Fruit fly (Drosophila melanogaster): ENCODE data around the gene hb.

The hb gene

dm6 chr3R:8642376-8642966 is 55.2 kb downstream of the hb start (continued):
- TF ChIP-seq Drgx (GFP tag; IDR thresholded peaks at IDR 0.05) (no peak), gem (tag; optimal IDR thresholded peaks at IDR 0.05) (peak; percentile 6), ara (GFP tag; IDR thresholded peaks at IDR 0.05) (no peak), Ravus (GFP tag; IDR thresholded peaks at IDR 0.05) (no peak), CG12769 (tag; optimal IDR thresholded peaks at IDR 0.05) (no peak), CG14014 (GFP tag; IDR thresholded peaks at IDR 0.05) (no peak), E2f1 (GFP tag; IDR thresholded peaks at IDR 0.05) (no peak), MBD-R2 (GFP tag; IDR thresholded peaks at IDR 0.05) (no peak), ash1 (GFP tag; optimal IDR thresholded peaks at IDR 0.05) (no peak), vvl (GFP tag; IDR thresholded peaks at IDR 0.05) (0 out of 2 replicates have a peak, but pooled peaks have one; percentile 24), ATbp (GFP tag; optimal IDR thresholded peaks at IDR 0.05) (no peak), sens (GFP tag) (peak; percentile 62), Hr78 (GFP tag; optimal IDR thresholded peaks at IDR 0.05) (no peak), nerfin-2 (GFP tag; IDR thresholded peaks at IDR 0.05; ENCODE audit: partially characterized antibody) (peak; percentile 44; the same call in 1 of the 2 replicates), run (tag; optimal IDR thresholded peaks at IDR 0.05) (no peak), Med (GFP tag) (peak; percentile 32), stwl (tag; optimal IDR thresholded peaks at IDR 0.05) (no peak), CG4707 (GFP tag; optimal IDR thresholded peaks at IDR 0.05) (no peak), bab2 (GFP tag; optimal IDR thresholded peaks at IDR 0.05) (no peak), CG33557 (GFP tag; optimal IDR thresholded peaks at IDR 0.05) (no peak), Atf-2 (GFP tag; optimal IDR thresholded peaks at IDR 0.05) (no peak), CG5953 (GFP tag; IDR thresholded peaks at IDR 0.05) (no peak), Hmr (GFP tag; optimal IDR thresholded peaks at IDR 0.05) (no peak), CG34376 (GFP tag; optimal IDR thresholded peaks at IDR 0.05) (no peak), hth (optimal IDR thresholded peaks at IDR 0.05) (no peak), GATAe (GFP tag; conservative IDR thresholded peaks at IDR 0.05) (no peak), CG9932 (GFP tag; IDR thresholded peaks at IDR 0.05) (no peak), Scr (GFP tag; IDR thresholded peaks at IDR 0.05; ENCODE audit: partially characterized antibody) (peak; percentile 65), btn (GFP tag; optimal IDR thresholded peaks at IDR 0.05) (no peak), Fer3 (tag; optimal IDR thresholded peaks at IDR 0.05) (no peak), CG13287 (GFP tag; IDR thresholded peaks at IDR 0.05; ENCODE audit: partially characterized antibody) (peak; percentile 22; the same call in 1 of the 2 replicates), ewg (GFP tag; optimal IDR thresholded peaks at IDR 0.05) (no peak), CG5245 (GFP tag; optimal IDR thresholded peaks at IDR 0.05) (no peak), tna (GFP tag; IDR thresholded peaks at IDR 0.05; ENCODE audit: partially characterized antibody) (peak; percentile 55), CG2120 (GFP tag; optimal IDR thresholded peaks at IDR 0.05) (no peak), Dek (tag; optimal IDR thresholded peaks at IDR 0.05) (no peak), chn (GFP tag; optimal IDR thresholded peaks at IDR 0.05) (no peak), CG14667 (GFP tag; IDR thresholded peaks at IDR 0.05) (no peak), al (GFP tag; IDR thresholded peaks at IDR 0.05) (no peak), B-H2 (GFP tag; optimal IDR thresholded peaks at IDR 0.05) (no peak), Trl (optimal IDR thresholded peaks at IDR 0.05) (no peak), Trl (GFP tag; optimal IDR thresholded peaks at IDR 0.05) (no peak), Opbp (GFP tag; IDR thresholded peaks at IDR 0.05; ENCODE audit: partially characterized antibody) (peak; percentile 52), unpg (GFP tag; optimal IDR thresholded peaks at IDR 0.05) (no peak), CG17186 (GFP tag; optimal IDR thresholded peaks at IDR 0.05) (no peak), CG3407 (GFP tag; optimal IDR thresholded peaks at IDR 0.05) (no peak), CG14860 (GFP tag; IDR thresholded peaks at IDR 0.05; ENCODE audit: partially characterized antibody) (peak; percentile 56; the same call in 2 of the 3 replicates), gt (GFP tag; IDR thresholded peaks at IDR 0.05) (no peak), CG6791 (GFP tag; IDR thresholded peaks at IDR 0.05; ENCODE audit: partially characterized antibody) (peak; percentile 76), pita (GFP tag; optimal IDR thresholded peaks at IDR 0.05) (no peak), maf-S (GFP tag; optimal IDR thresholded peaks at IDR 0.05) (no peak)

All from whole organism, embryonic.